Fruit fly (Drosophila melanogaster) whole organism, adult: ENCODE measurements around the gene COX6B.

ENCODE experiments used
- CG12768 ChIP-seq: fragments of 200-800 bp; sonication (Bioruptor generic); optimal IDR thresholded peaks from 2 replicates; lab custom pipeline; 2017; ENCODE audit warnings: missing biosample characterization, missing genetic modification characterization, mild to moderate bottlenecking, moderate library complexity, missing genetic modification reagents
- CG14711 ChIP-seq: fragments of 200-800 bp; sonication (Bioruptor generic); optimal IDR thresholded peaks from 2 replicates; lab custom pipeline; 2018; ENCODE audit warnings: missing biosample characterization, mild to moderate bottlenecking, missing genetic modification characterization, moderate library complexity
- CG1620 ChIP-seq: fragments of 200-800 bp; sonication (Bioruptor generic); optimal IDR thresholded peaks from 2 replicates; lab custom pipeline; 2016; ENCODE audit warnings: missing biosample characterization, missing genetic modification characterization
- CG5204 ChIP-seq: fragments of 200-800 bp; sonication (Bioruptor generic); optimal IDR thresholded peaks from 2 replicates; lab custom pipeline; 2016; ENCODE audit warnings: missing biosample characterization, missing genetic modification characterization
- Hr96 ChIP-seq: fragments of 200-800 bp; sonication (Bioruptor generic); optimal IDR thresholded peaks from 2 replicates; lab custom pipeline; 2016; ENCODE audit warnings: missing biosample characterization, missing genetic modification characterization
- kay ChIP-seq: fragments of 200-800 bp; sonication (Bioruptor generic); peaks from one replicate; lab custom pipeline; 2016; ENCODE audit warnings: missing biosample characterization, missing genetic modification characterization, borderline replicate concordance
- tj ChIP-seq: fragments of 200-800 bp; sonication (Bioruptor generic); optimal IDR thresholded peaks from 3 replicates; lab custom pipeline; 2017; ENCODE audit warnings: missing biosample characterization, mild to moderate bottlenecking, missing genetic modification characterization, moderate library complexity

- no peak for TF ChIP-seq CG12768 (GFP tag; lab: Kevin White, UChicago)
- no peak for TF ChIP-seq Hr96
- TF ChIP-seq kay = no peak
- no peak for TF ChIP-seq tj (GFP tag; lab: Kevin White, UChicago)
- no peak for TF ChIP-seq CG1620
- no peak for TF ChIP-seq CG14711 (tag; lab: Kevin White, UChicago)
- no peak for TF ChIP-seq CG5204 (GFP tag; lab: Kevin White, UChicago)
Observed at dm6 chrX:19788621-19788944, 44.4 kb upstream of the COX6B start.
